Worm (Caenorhabditis elegans): Measurements from ENCODE around the gene R05C11.2.
A peak's percentile ranks its signal among the peaks of the same experiment; 100 is the strongest.

R05C11.2 gene

DNA sequence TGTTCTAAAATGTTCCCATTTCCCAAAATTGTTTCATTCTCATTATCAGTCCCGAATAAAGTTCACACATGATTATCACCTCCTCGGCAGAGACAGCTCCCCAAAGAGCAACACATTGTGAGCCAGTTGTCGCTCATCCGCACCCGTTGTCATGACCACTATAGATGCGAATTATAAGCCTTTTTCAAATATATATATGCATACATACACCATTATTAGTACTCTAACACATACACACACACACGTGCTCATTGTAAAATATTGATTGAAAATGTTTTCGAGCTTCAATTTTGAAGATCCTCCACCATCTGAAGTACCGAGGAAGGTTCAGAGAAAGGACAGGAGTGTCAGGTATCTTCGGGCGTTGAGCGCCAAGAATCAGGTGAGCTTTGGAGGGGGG is 21.9 kb downstream of the R05C11.2 start, which contains the start of the genes Y76B12C.9 and cng-2:
Y76B12C.9 (minus strand) TSS at position 101 of the 400 bp plus-strand sequence.
cng-2 (plus strand) TSS at position 218 of the 400 bp plus-strand sequence.
- TF ChIP-seq blmp-1 (tag; optimal IDR thresholded peaks at IDR 0.05; ENCODE audit: insufficient read depth) (no peak), lin-39 (tag; optimal IDR thresholded peaks at IDR 0.05) (no peak), ama-1 (optimal IDR thresholded peaks at IDR 0.05) (no peak), crh-2 (tag; optimal IDR thresholded peaks at IDR 0.05) (no peak), sma-3 (GFP tag; optimal IDR thresholded peaks at IDR 0.05) (no peak), sma-9 (GFP tag; optimal IDR thresholded peaks at IDR 0.05) (no peak), sma-9 (tag; optimal IDR thresholded peaks at IDR 0.05) (no peak), unc-39 (tag; optimal IDR thresholded peaks at IDR 0.05) (no peak), nhr-25 (tag; optimal IDR thresholded peaks at IDR 0.05) (no peak), nhr-6 (tag; optimal IDR thresholded peaks at IDR 0.05) (no peak), elt-1 (tag; optimal IDR thresholded peaks at IDR 0.05) (no peak), lin-13 (GFP tag; optimal IDR thresholded peaks at IDR 0.05) (no peak), unc-55 (GFP tag; optimal IDR thresholded peaks at IDR 0.05) (no peak), ceh-82 (tag; optimal IDR thresholded peaks at IDR 0.05) (no peak), skn-1 (tag; optimal IDR thresholded peaks at IDR 0.05) (no peak), nhr-10 (tag; optimal IDR thresholded peaks at IDR 0.05) (no peak), fos-1 (tag; optimal IDR thresholded peaks at IDR 0.05) (no peak), mbf-1 (tag; optimal IDR thresholded peaks at IDR 0.05) (no peak), ztf-1 (GFP tag; conservative IDR thresholded peaks at IDR 0.05) (no peak), sem-4 (tag; optimal IDR thresholded peaks at IDR 0.05) (no peak), R02D3.7 (tag; optimal IDR thresholded peaks at IDR 0.05) (no peak)

DNA sequence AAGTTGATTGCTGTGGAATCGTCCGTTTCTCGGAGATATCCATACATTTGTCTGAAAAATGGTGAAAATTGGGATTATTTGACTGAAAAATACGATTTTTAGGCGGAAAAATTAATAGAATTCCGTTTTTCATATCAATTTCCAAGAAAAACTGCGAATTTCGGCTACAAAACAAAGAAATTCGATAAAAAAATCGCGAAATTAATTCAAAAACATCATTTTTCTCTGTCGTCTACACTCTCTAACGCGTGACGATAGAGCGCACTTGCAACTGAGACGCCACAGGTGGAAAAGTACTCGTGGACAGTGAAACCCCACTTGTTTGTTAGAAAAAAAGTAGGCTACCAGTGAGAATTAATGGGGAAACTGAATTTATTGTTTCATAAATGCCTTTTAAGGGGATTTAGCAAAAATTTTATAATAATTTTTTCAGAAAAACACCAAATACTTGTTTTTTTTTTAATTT is 25.9 kb downstream of the R05C11.2 start, which contains the start of gene cpsf-1:
cpsf-1 (minus strand) TSS at position 51 of the 466 bp plus-strand sequence.
- no peak for TF ChIP-seq alr-1 (tag; optimal IDR thresholded peaks at IDR 0.05)
- peak; percentile 87 for TF ChIP-seq sma-3 (GFP tag; optimal IDR thresholded peaks at IDR 0.05)
- TF ChIP-seq nhr-11 (tag; optimal IDR thresholded peaks at IDR 0.05), result no peak
- no peak for TF ChIP-seq blmp-1 (tag; optimal IDR thresholded peaks at IDR 0.05; ENCODE audit: insufficient read depth)
- no peak for TF ChIP-seq ceh-82 (tag; optimal IDR thresholded peaks at IDR 0.05)
- no peak for TF ChIP-seq sma-9 (GFP tag; optimal IDR thresholded peaks at IDR 0.05)
- no peak for TF ChIP-seq sma-9 (tag; optimal IDR thresholded peaks at IDR 0.05)
- TF ChIP-seq Y55F3AM.14 (GFP tag; optimal IDR thresholded peaks at IDR 0.05), result no peak
- TF ChIP-seq lin-13 (GFP tag; optimal IDR thresholded peaks at IDR 0.05), result peak; percentile 93
- TF ChIP-seq nhr-21 (tag; optimal IDR thresholded peaks at IDR 0.05), result peak; percentile 63
- TF ChIP-seq nhr-23 (tag; optimal IDR thresholded peaks at IDR 0.05), result no peak
- TF ChIP-seq nhr-237 (tag; optimal IDR thresholded peaks at IDR 0.05), result no peak
- TF ChIP-seq nhr-25 (tag; optimal IDR thresholded peaks at IDR 0.05), result no peak
- TF ChIP-seq gmeb-1 (tag; optimal IDR thresholded peaks at IDR 0.05), result peak; percentile 82
- peak; percentile 96 for TF ChIP-seq unc-55 (GFP tag; optimal IDR thresholded peaks at IDR 0.05)
- peak; percentile 88 for TF ChIP-seq nhr-129 (tag; optimal IDR thresholded peaks at IDR 0.05)
- peak; percentile 42 for TF ChIP-seq egl-27 (tag; optimal IDR thresholded peaks at IDR 0.05)
- TF ChIP-seq zag-1 (tag; optimal IDR thresholded peaks at IDR 0.05), result peak; percentile 9
- TF ChIP-seq lsy-2 (tag; optimal IDR thresholded peaks at IDR 0.05), result peak; percentile 74 to 88
- TF ChIP-seq sem-4 (tag; optimal IDR thresholded peaks at IDR 0.05), result peak; percentile 75
- TF ChIP-seq lin-11 (tag; optimal IDR thresholded peaks at IDR 0.05), result peak; percentile 54
- TF ChIP-seq crh-2 (tag; optimal IDR thresholded peaks at IDR 0.05), result peak; percentile 87
- TF ChIP-seq elt-1 (tag; optimal IDR thresholded peaks at IDR 0.05), result no peak
- peak; percentile 90 for TF ChIP-seq C34F6.9 (tag; optimal IDR thresholded peaks at IDR 0.05)
- peak; percentile 59 for TF ChIP-seq nhr-6 (tag; optimal IDR thresholded peaks at IDR 0.05)
- peak; percentile 48 for TF ChIP-seq nhr-77 (tag; optimal IDR thresholded peaks at IDR 0.05)
- TF ChIP-seq unc-39 (tag; optimal IDR thresholded peaks at IDR 0.05), result no peak
- peak; percentile 76 for TF ChIP-seq fos-1 (tag; optimal IDR thresholded peaks at IDR 0.05)
- peak; percentile 76 for TF ChIP-seq F13H6.1 (tag; optimal IDR thresholded peaks at IDR 0.05)
- no peak for TF ChIP-seq ZK546.5 (tag; optimal IDR thresholded peaks at IDR 0.05)
- no peak for TF ChIP-seq aly-2 (tag; optimal IDR thresholded peaks at IDR 0.05)

DNA sequence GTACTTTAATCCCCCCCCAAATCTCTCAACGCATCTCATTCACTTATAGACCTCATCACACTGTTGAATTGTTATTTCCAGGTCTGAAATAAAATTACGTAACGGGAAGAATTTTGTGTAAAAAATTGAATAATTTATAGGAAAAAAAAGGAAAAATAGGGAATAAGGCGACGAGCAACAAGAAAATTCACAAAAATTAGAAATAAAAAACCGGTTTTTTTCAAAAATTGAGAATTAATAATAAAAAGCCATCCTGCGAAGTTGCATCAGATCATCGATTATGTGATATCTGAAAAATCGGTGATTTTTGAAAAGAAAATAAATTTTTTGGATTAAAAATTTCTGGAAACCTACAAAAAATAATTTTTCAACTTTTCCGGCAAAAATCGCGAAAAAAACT is 50.0 kb downstream of the R05C11.2 start:
- TF ChIP-seq egl-27 (tag; optimal IDR thresholded peaks at IDR 0.05), result no peak

Measured in whole organism, L2 larva.